Worm (Caenorhabditis elegans): ENCODE measurements around the gene F23B2.7.

The F23B2.7 gene

DNA sequence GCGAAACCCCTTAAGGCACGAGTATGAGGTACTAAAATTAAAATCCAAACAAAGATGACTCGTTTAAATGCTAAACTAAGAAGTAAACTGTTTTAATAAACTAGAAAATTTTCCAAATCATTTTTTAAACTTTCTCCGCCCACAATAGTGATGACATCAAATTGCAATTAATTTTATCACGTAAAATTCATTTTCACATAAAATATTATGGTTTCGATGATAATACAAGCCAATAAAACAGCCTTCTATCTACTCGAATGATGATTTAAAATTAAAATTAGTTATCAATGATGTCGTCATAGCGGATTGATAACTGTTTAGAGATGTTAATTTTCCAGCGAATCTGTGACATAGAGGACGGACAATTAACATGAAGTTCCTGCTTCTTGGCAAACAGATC, 15.4 kb downstream of the F23B2.7 start, which contains the start of gene C07C7.3:
TSS of gene C07C7.3 (plus strand) at position 371 of the 400 bp plus-strand sequence.
- TF ChIP-seq daf-16 (GFP tag; optimal IDR thresholded peaks at IDR 0.05), result no peak
- peak; percentile 53 for TF ChIP-seq daf-16 (tag; optimal IDR thresholded peaks at IDR 0.05)
- TF ChIP-seq php-3 (GFP tag; IDR thresholded peaks at IDR 0.05), result peak; percentile 97
- TF ChIP-seq daf-19 (GFP tag; conservative IDR thresholded peaks at IDR 0.05), result no peak
- TF ChIP-seq pqm-1 (tag; optimal IDR thresholded peaks at IDR 0.05), result peak; percentile 31

DNA sequence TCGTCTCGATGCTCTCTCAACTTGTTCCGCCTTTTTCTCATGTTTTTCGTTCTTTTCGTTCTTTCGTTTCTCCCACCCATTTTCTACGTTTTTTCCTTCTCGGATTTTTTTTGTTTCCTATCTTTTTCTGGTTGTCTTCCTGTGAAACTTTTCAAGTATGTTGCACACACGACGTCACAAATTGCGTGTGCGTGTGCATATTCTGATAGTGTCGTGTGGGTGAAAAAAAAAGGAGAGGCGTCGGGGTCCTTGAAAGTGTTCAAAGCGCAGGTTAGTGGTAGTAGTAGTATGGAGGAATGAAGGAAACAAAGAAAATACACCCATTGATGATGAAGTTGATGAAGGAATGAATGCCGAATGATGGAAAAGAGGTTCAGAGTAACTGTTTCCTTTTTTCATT, 19.5 kb downstream of the F23B2.7 start:
- no peak for TF ChIP-seq lim-7 (GFP tag; IDR thresholded peaks at IDR 0.05)
- TF ChIP-seq arid-1 (GFP tag; conservative IDR thresholded peaks at IDR 0.05), result no peak
- TF ChIP-seq fkh-10 (GFP tag; optimal IDR thresholded peaks at IDR 0.05), result peak; percentile 75
- no peak for TF ChIP-seq nhr-11 (tag; optimal IDR thresholded peaks at IDR 0.05)

- TF ChIP-seq ceh-20 (GFP tag; IDR thresholded peaks at IDR 0.05), result no peak
- TF ChIP-seq egl-27 (tag; optimal IDR thresholded peaks at IDR 0.05), result no peak
- TF ChIP-seq daf-12 (tag; optimal IDR thresholded peaks at IDR 0.05), result no peak
- TF ChIP-seq hlh-11 (tag; optimal IDR thresholded peaks at IDR 0.05), result no peak
- no peak for TF ChIP-seq snpc-4 (tag; optimal IDR thresholded peaks at IDR 0.05)
- TF ChIP-seq zip-11 (GFP tag; IDR thresholded peaks at IDR 0.05), result no peak
- no peak for TF ChIP-seq Y48G9A.11 (GFP tag; IDR thresholded peaks at IDR 0.05)
- no peak for TF ChIP-seq pha-4 (GFP tag; IDR thresholded peaks at IDR 0.05)
- no peak for TF ChIP-seq pha-4 (tag; optimal IDR thresholded peaks at IDR 0.05)
- TF ChIP-seq php-3 (GFP tag; IDR thresholded peaks at IDR 0.05), result no peak
- TF ChIP-seq aha-1 (tag), result no peak
- no peak for TF ChIP-seq nhr-25 (tag; optimal IDR thresholded peaks at IDR 0.05; ENCODE audit: borderline replicate concordance, insufficient read depth)
- no peak for TF ChIP-seq mdt-29 (GFP tag; IDR thresholded peaks at IDR 0.05)
- TF ChIP-seq attf-4 (tag; optimal IDR thresholded peaks at IDR 0.05), result no peak
- no peak for TF ChIP-seq nhr-41 (GFP tag; IDR thresholded peaks at IDR 0.05)
- TF ChIP-seq lir-3 (tag; optimal IDR thresholded peaks at IDR 0.05), result no peak
- TF ChIP-seq sdz-12 (GFP tag; optimal IDR thresholded peaks at IDR 0.05), result no peak
- no peak for TF ChIP-seq zfp-3 (GFP tag; conservative IDR thresholded peaks at IDR 0.05)
- no peak for TF ChIP-seq tag-97 (GFP tag; IDR thresholded peaks at IDR 0.05)
- TF ChIP-seq ztf-7 (tag; optimal IDR thresholded peaks at IDR 0.05), result no peak
Observed at ce11 chrIV:9184547-9184946, 34.3 kb downstream of the F23B2.7 start, which contains the start of gene C07C7.1. Gene C07C7.1 (plus strand): TSS chrIV:9184847.

ce11 chrIV:9191183-9191582, 40.9 kb downstream of the F23B2.7 start:
- peak; percentile 81; the same call in 1 of the 2 replicates for TF ChIP-seq zip-11 (GFP tag; IDR thresholded peaks at IDR 0.05)
- peak; percentile 77 for TF ChIP-seq spr-3 (GFP tag; optimal IDR thresholded peaks at IDR 0.05)
- TF ChIP-seq mes-2 (tag; optimal IDR thresholded peaks at IDR 0.05; ENCODE audit: poor library complexity, severe bottlenecking), result peak; percentile 88
- TF ChIP-seq lin-1 (GFP tag; IDR thresholded peaks at IDR 0.05), result no peak; the same call in 1 of the 2 replicates
- peak; percentile 44 for TF ChIP-seq zip-2 (tag; optimal IDR thresholded peaks at IDR 0.05)
- peak; percentile 81 for TF ChIP-seq arid-1 (GFP tag; conservative IDR thresholded peaks at IDR 0.05)
- peak; percentile 50 for TF ChIP-seq dpl-1 (GFP tag; optimal IDR thresholded peaks at IDR 0.05)
- TF ChIP-seq lim-7 (GFP tag; IDR thresholded peaks at IDR 0.05), result peak; percentile 80
- TF ChIP-seq Y48G9A.11 (GFP tag; IDR thresholded peaks at IDR 0.05), result peak; percentile 56; the same call in 1 of the 2 replicates
- TF ChIP-seq F44E2.7 (GFP tag; IDR thresholded peaks at IDR 0.05), result no peak
- peak; percentile 90 for TF ChIP-seq mxl-3 (GFP tag; optimal IDR thresholded peaks at IDR 0.05)
- TF ChIP-seq vab-7 (GFP tag; IDR thresholded peaks at IDR 0.05), result peak; percentile 89
- peak; percentile 79 for TF ChIP-seq hmg-1.1 (GFP tag; IDR thresholded peaks at IDR 0.05)
- no peak for TF ChIP-seq dve-1 (tag; optimal IDR thresholded peaks at IDR 0.05; ENCODE audit: insufficient read depth)
- TF ChIP-seq lir-3 (tag; optimal IDR thresholded peaks at IDR 0.05), result peak; percentile 46
- peak; percentile 45; the same call in 1 of the 2 replicates for TF ChIP-seq mdt-29 (GFP tag; IDR thresholded peaks at IDR 0.05)
- 0 out of 2 replicates have a peak, but pooled peaks have one; percentile 60 for TF ChIP-seq F26F4.8 (GFP tag; conservative IDR thresholded peaks at IDR 0.05)
- peak; percentile 75 for TF ChIP-seq tra-1 (GFP tag; IDR thresholded peaks at IDR 0.05)
- TF ChIP-seq Y105C5A.15 (GFP tag; IDR thresholded peaks at IDR 0.05), result peak; percentile 83
- peak; percentile 70; the same call in 1 of the 2 replicates for TF ChIP-seq dmd-9 (GFP tag; IDR thresholded peaks at IDR 0.05)
- peak; percentile 85; the same call in 1 of the 2 replicates for TF ChIP-seq D1046.2 (GFP tag; IDR thresholded peaks at IDR 0.05)
- peak; percentile 12 for TF ChIP-seq F37D6.2 (tag; optimal IDR thresholded peaks at IDR 0.05)
- no peak for TF ChIP-seq php-3 (GFP tag; IDR thresholded peaks at IDR 0.05)
- peak; percentile 45 for TF ChIP-seq F49E8.2 (tag; optimal IDR thresholded peaks at IDR 0.05; ENCODE audit: borderline replicate concordance)
- peak; percentile 81 for TF ChIP-seq pha-4 (GFP tag; IDR thresholded peaks at IDR 0.05)
- TF ChIP-seq pha-4 (tag; optimal IDR thresholded peaks at IDR 0.05), result no peak
